Fruit fly (Drosophila melanogaster) whole organism, embryonic: ENCODE results near the gene Kmn1.

Experiments
- B-H1 ChIP-seq: fragments of 200-800 bp; sonication (Bioruptor generic); IDR thresholded peaks from 3 replicates; pipeline ENCODE4 v1.3.6; 2022; ENCODE audit warnings: missing biosample characterization, missing genetic modification characterization
- CG11247 ChIP-seq: fragments of 200-800 bp; sonication (Bioruptor generic); IDR thresholded peaks from 2 replicates; pipeline ENCODE4 v1.3.6; 2022; ENCODE audit warnings: missing biosample characterization, missing genetic modification characterization
- CG11723 ChIP-seq: fragments of 200-800 bp; sonication (Bioruptor generic); optimal IDR thresholded peaks from 2 replicates; lab custom pipeline; 2017; ENCODE audit warnings: missing biosample characterization, mild to moderate bottlenecking, missing genetic modification characterization
- CG12071 ChIP-seq: fragments of 200-800 bp; sonication (Bioruptor generic); optimal IDR thresholded peaks from 3 replicates; lab custom pipeline; 2018; ENCODE audit warnings: missing biosample characterization, mild to moderate bottlenecking, missing genetic modification characterization
- CG12659 ChIP-seq: fragments of 200-800 bp; sonication (Bioruptor generic); optimal IDR thresholded peaks from 3 replicates; lab custom pipeline; 2017; ENCODE audit warnings: mild to moderate bottlenecking, missing biosample characterization, missing genetic modification reagents, missing genetic modification characterization
- CG13624 ChIP-seq: fragments of 200-800 bp; sonication (Bioruptor generic); optimal IDR thresholded peaks from 2 replicates; lab custom pipeline; 2016; ENCODE audit warnings: missing biosample characterization, missing genetic modification characterization
- CG15514 ChIP-seq: fragments of 200-800 bp; sonication (Bioruptor generic); optimal IDR thresholded peaks from 3 replicates; lab custom pipeline; 2017; ENCODE audit warnings: missing biosample characterization, missing genetic modification characterization, mild to moderate bottlenecking, moderate library complexity, missing genetic modification reagents
- CG1603 ChIP-seq: fragments of 200-800 bp; sonication (Bioruptor generic); optimal IDR thresholded peaks from 2 replicates; lab custom pipeline; 2019; ENCODE audit warnings: missing biosample characterization, mild to moderate bottlenecking, missing genetic modification characterization, moderate library complexity
- CG17802 ChIP-seq: fragments of 200-800 bp; sonication (Bioruptor generic); optimal IDR thresholded peaks from 2 replicates; lab custom pipeline; 2018; ENCODE audit warnings: missing biosample characterization, mild to moderate bottlenecking, missing genetic modification characterization, moderate library complexity
- CG17829 ChIP-seq: fragments of 200-800 bp; optimal IDR thresholded peaks from 2 replicates; lab custom pipeline; 2019; ENCODE audit warnings: missing biosample characterization, mild to moderate bottlenecking, missing genetic modification characterization, moderate library complexity
- CG17912 ChIP-seq: fragments of 200-800 bp; sonication (Bioruptor generic); optimal IDR thresholded peaks from 2 replicates; lab custom pipeline; 2018; ENCODE audit warnings: missing biosample characterization, mild to moderate bottlenecking, missing genetic modification characterization
- CG2712 ChIP-seq: fragments of 200-800 bp; optimal IDR thresholded peaks from 3 replicates; lab custom pipeline; 2019; ENCODE audit warnings: missing biosample characterization, mild to moderate bottlenecking, missing genetic modification characterization, moderate library complexity
- CG30020 ChIP-seq: fragments of 200-800 bp; optimal IDR thresholded peaks from 2 replicates; lab custom pipeline; 2019; ENCODE audit warnings: missing biosample characterization, mild to moderate bottlenecking, missing genetic modification characterization, moderate library complexity
- CG3281 ChIP-seq: fragments of 200-800 bp; sonication (Bioruptor generic); optimal IDR thresholded peaks from 3 replicates; lab custom pipeline; 2017; ENCODE audit warnings: missing biosample characterization, mild to moderate bottlenecking, missing genetic modification characterization
- CG4617 ChIP-seq: fragments of 200-800 bp; sonication (Bioruptor generic); optimal IDR thresholded peaks from 3 replicates; lab custom pipeline; 2016; ENCODE audit warnings: missing biosample characterization, missing genetic modification characterization, borderline replicate concordance
- CG6683 ChIP-seq: fragments of 200-800 bp; sonication (Bioruptor generic); optimal IDR thresholded peaks from 2 replicates; lab custom pipeline; 2017; ENCODE audit warnings: missing biosample characterization, mild to moderate bottlenecking, missing genetic modification characterization, missing genetic modification reagents
- CG6791 ChIP-seq: fragments of 200-800 bp; sonication (Bioruptor generic); IDR thresholded peaks from 3 replicates; pipeline ENCODE4 v1.3.6; 2022; ENCODE audit warnings: missing biosample characterization, missing genetic modification characterization; ENCODE audit not compliant: partially characterized antibody
- CG6854 ChIP-seq: fragments of 200-800 bp; sonication (Bioruptor generic); optimal IDR thresholded peaks from 3 replicates; lab custom pipeline; 2017; ENCODE audit warnings: missing biosample characterization, mild to moderate bottlenecking, missing genetic modification characterization
- CG7357 ChIP-seq: fragments of 200-800 bp; sonication (Bioruptor generic); IDR thresholded peaks from 3 replicates; pipeline ENCODE4 v1.3.6; 2022; ENCODE audit warnings: missing biosample characterization, missing genetic modification characterization
- Dll ChIP-seq: fragments of 200-800 bp; sonication (Bioruptor generic); IDR thresholded peaks from 4 replicates; pipeline ENCODE4 v1.3.6; 2022; ENCODE audit warnings: missing biosample characterization, missing genetic modification characterization; ENCODE audit not compliant: partially characterized antibody
- Dref ChIP-seq: fragments of 200-800 bp; sonication (Bioruptor generic); IDR thresholded peaks from 2 replicates; pipeline ENCODE4 v1.3.6; 2022; ENCODE audit warnings: missing biosample characterization, missing genetic modification characterization
- E2f2 ChIP-seq: fragments of 200-800 bp; sonication (Bioruptor generic); IDR thresholded peaks from 2 replicates; pipeline ENCODE4 v1.3.6; 2022; ENCODE audit warnings: missing biosample characterization, missing genetic modification characterization
- Fer1 ChIP-seq: fragments of 200-800 bp; sonication (Bioruptor generic); optimal IDR thresholded peaks from 2 replicates; lab custom pipeline; 2017; ENCODE audit warnings: missing biosample characterization, mild to moderate bottlenecking, missing genetic modification characterization
- MESR4 ChIP-seq: fragments of 200-800 bp; sonication (Bioruptor generic); optimal IDR thresholded peaks from 2 replicates; lab custom pipeline; 2018; ENCODE audit warnings: missing biosample characterization, mild to moderate bottlenecking, missing genetic modification characterization, moderate library complexity
- Nf-YC ChIP-seq: fragments of 200-800 bp; optimal IDR thresholded peaks from 3 replicates; lab custom pipeline; 2019; ENCODE audit warnings: missing biosample characterization, mild to moderate bottlenecking, missing genetic modification characterization, moderate library complexity
- Opbp ChIP-seq: fragments of 200-800 bp; sonication (Bioruptor generic); IDR thresholded peaks from 3 replicates; pipeline ENCODE4 v1.3.6; 2022; ENCODE audit warnings: missing biosample characterization, missing genetic modification characterization; ENCODE audit not compliant: partially characterized antibody
- Pdp1 ChIP-seq, 2 experiments: fragments of 200-800 bp; sonication (Bioruptor generic); optimal IDR thresholded peaks; 3 replicates each; lab custom pipeline; 2016; ENCODE audit warnings: missing biosample characterization in 2 of 2, missing genetic modification characterization in 2 of 2, mild to moderate bottlenecking in 1 of 2, moderate library complexity in 1 of 2
- Six4 ChIP-seq: fragments of 200-800 bp; sonication (Bioruptor generic); optimal IDR thresholded peaks from 2 replicates; lab custom pipeline; 2016; ENCODE audit warnings: missing biosample characterization, missing genetic modification characterization
- ara ChIP-seq: fragments of 200-800 bp; sonication (Bioruptor generic); IDR thresholded peaks from 2 replicates; pipeline ENCODE4 v1.3.6; 2022; ENCODE audit warnings: missing biosample characterization, missing genetic modification characterization
- bbx ChIP-seq: fragments of 200-800 bp; sonication (Bioruptor generic); IDR thresholded peaks from 2 replicates; pipeline ENCODE4 v1.3.6; 2022; ENCODE audit warnings: missing biosample characterization, missing genetic modification characterization; ENCODE audit not compliant: partially characterized antibody
- chinmo ChIP-seq: fragments of 200-800 bp; sonication (Bioruptor generic); IDR thresholded peaks from 4 replicates; pipeline ENCODE4 v1.3.6; 2022; ENCODE audit warnings: missing biosample characterization, missing genetic modification characterization; ENCODE audit not compliant: partially characterized antibody
- danr ChIP-seq: fragments of 200-800 bp; sonication (Bioruptor generic); IDR thresholded peaks from 2 replicates; pipeline ENCODE4 v1.3.6; 2022; ENCODE audit warnings: missing biosample characterization, missing genetic modification characterization
- ems ChIP-seq: fragments of 200-800 bp; sonication (Bioruptor generic); optimal IDR thresholded peaks from 3 replicates; lab custom pipeline; 2016; ENCODE audit warnings: missing biosample characterization, missing genetic modification characterization
- gsb ChIP-seq: fragments of 200-800 bp; sonication (Bioruptor generic); IDR thresholded peaks from 2 replicates; pipeline ENCODE4 v1.3.6; 2022; ENCODE audit warnings: missing biosample characterization, missing genetic modification characterization
- hkb ChIP-seq, 2 experiments: fragments of 200-800 bp in 1 of 2; fragments of >200 bp in 1 of 2; sonication (Bioruptor generic) in 1 of 2; IDR thresholded peaks in 1 of 2; optimal IDR thresholded peaks in 1 of 2; 2 replicates each; pipeline versions ENCODE4 v1.3.6 to Lab custom; 2017 to 2022; ENCODE audit warnings: missing biosample characterization in 1 of 2, missing genetic modification characterization in 1 of 2
- kah ChIP-seq: fragments of 200-800 bp; sonication (Bioruptor generic); optimal IDR thresholded peaks from 2 replicates; lab custom pipeline; 2018; ENCODE audit warnings: missing biosample characterization, mild to moderate bottlenecking, missing genetic modification characterization
- knrl ChIP-seq: fragments of 200-800 bp; sonication (Bioruptor generic); IDR thresholded peaks from 3 replicates; pipeline ENCODE4 v1.3.6; 2022; ENCODE audit warnings: missing biosample characterization, missing genetic modification characterization; ENCODE audit not compliant: partially characterized antibody
- mld ChIP-seq: fragments of 200-800 bp; sonication (Bioruptor generic); IDR thresholded peaks from 3 replicates; pipeline ENCODE4 v1.3.6; 2022; ENCODE audit warnings: missing biosample characterization, missing genetic modification characterization; ENCODE audit not compliant: partially characterized antibody
- nerfin-2 ChIP-seq: fragments of 200-800 bp; sonication (Bioruptor generic); IDR thresholded peaks from 2 replicates; pipeline ENCODE4 v1.3.6; 2022; ENCODE audit warnings: missing biosample characterization, missing genetic modification characterization; ENCODE audit not compliant: partially characterized antibody
- nmo ChIP-seq: fragments of 200-800 bp; sonication (Bioruptor generic); optimal IDR thresholded peaks from 2 replicates; lab custom pipeline; 2018; ENCODE audit warnings: missing biosample characterization, mild to moderate bottlenecking, missing genetic modification characterization, moderate library complexity
- pzg ChIP-seq: fragments of 200-800 bp; sonication (Bioruptor generic); optimal IDR thresholded peaks from 3 replicates; lab custom pipeline; 2018; ENCODE audit warnings: missing biosample characterization, mild to moderate bottlenecking, missing genetic modification characterization, moderate library complexity
- sim ChIP-seq: fragments of 200-800 bp; sonication (Bioruptor generic); IDR thresholded peaks from 2 replicates; pipeline ENCODE4 v1.3.6; 2022; ENCODE audit warnings: missing biosample characterization, missing genetic modification characterization
- sqz ChIP-seq: fragments of 200-800 bp; sonication (Bioruptor generic); optimal IDR thresholded peaks from 3 replicates; lab custom pipeline; 2018; ENCODE audit warnings: missing biosample characterization, mild to moderate bottlenecking, missing genetic modification characterization
- ssp ChIP-seq: fragments of 200-800 bp; sonication (Bioruptor generic); IDR thresholded peaks from 2 replicates; pipeline ENCODE4 v1.3.6; 2022; ENCODE audit warnings: missing biosample characterization, missing genetic modification characterization
- tna ChIP-seq: fragments of 200-800 bp; sonication (Bioruptor generic); IDR thresholded peaks from 2 replicates; pipeline ENCODE4 v1.3.6; 2022; ENCODE audit warnings: missing biosample characterization, missing genetic modification characterization; ENCODE audit not compliant: partially characterized antibody
- zen2 ChIP-seq: fragments of 200-800 bp; sonication (Bioruptor generic); IDR thresholded peaks from 3 replicates; pipeline ENCODE4 v1.3.6; 2022; ENCODE audit warnings: missing biosample characterization, missing genetic modification characterization; ENCODE audit not compliant: partially characterized antibody

The Kmn1 gene

DNA sequence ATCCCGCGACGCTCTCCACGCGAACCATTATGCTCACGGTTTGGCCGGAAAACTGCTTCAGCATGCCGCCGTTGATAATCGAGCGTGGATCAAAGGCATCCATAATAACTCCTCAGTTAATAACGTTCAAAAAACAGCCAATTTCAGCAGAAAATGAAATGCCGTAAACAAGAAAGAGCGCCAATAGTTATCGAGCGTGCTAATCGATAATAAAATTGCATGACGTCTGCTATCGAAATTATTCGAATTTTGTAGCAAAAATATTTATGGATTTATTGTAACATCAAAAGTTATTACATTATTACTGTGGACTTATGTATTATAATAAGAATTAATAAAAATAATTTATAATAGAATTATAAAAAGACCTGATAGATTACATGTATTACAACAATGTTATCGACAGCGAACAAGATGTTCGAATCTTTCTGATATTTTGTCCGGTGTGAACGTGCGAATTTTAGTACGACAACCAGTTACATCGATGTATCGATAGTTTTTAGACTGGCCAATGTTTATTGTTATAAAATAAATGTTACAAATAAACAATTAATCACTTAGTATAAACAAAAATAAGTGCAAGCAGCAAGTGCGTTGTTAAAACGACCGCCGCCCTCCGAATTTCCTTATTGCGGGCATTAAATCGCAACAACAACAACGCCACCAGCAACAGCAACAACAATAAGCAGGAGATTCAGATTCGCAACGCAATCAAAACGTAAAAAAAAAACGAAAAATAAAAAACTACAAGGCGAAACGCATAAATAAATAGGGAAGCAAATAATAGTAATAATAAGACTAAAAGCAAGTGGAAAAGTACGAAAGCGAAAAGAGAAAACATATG, 43.6 kb upstream of the Kmn1 start, which contains the start of the genes RPA3 and Met:
RPA3 (minus strand) TSS at position 189 of the 844 bp plus-strand sequence.
Met (plus strand) TSS at position 473 of the 844 bp plus-strand sequence.
- TF ChIP-seq bbx (GFP tag; lab: Robert Waterston, UW): peak; percentile 76
- TF ChIP-seq CG2712 (tag; lab: Kevin White, UChicago): peak; percentile 35
- no peak for TF ChIP-seq kah (GFP tag; lab: Kevin White, UChicago)
- no peak for TF ChIP-seq CG3281 (GFP tag; lab: Kevin White, UChicago)
- TF ChIP-seq Fer1 (GFP tag; lab: Kevin White, UChicago): peak; percentile 7
- TF ChIP-seq CG17829: peak; percentile 29
- peak; percentile 58; the same call in 1 of the 3 replicates for TF ChIP-seq Opbp (GFP tag; lab: Robert Waterston, UW)
- peak; percentile 58; the same call in 1 of the 2 replicates for TF ChIP-seq tna
- TF ChIP-seq CG6854: no peak
- TF ChIP-seq Dll (GFP tag; lab: Robert Waterston, UW): peak; percentile 81
- TF ChIP-seq gsb (GFP tag; lab: Robert Waterston, UW): no peak
- TF ChIP-seq Six4 (GFP tag; lab: Kevin White, UChicago): no peak
- TF ChIP-seq CG1603 (tag; lab: Kevin White, UChicago): peak; percentile 38
- peak; percentile 72 for TF ChIP-seq Dref (GFP tag; lab: Robert Waterston, UW)
- TF ChIP-seq CG17802: peak; percentile 58
- TF ChIP-seq CG13624: peak; percentile 22
- no peak for TF ChIP-seq sqz (GFP tag; lab: Kevin White, UChicago)
- peak; percentile 67; the same call in 2 of the 3 replicates for TF ChIP-seq knrl (GFP tag; lab: Robert Waterston, UW)
- no peak for TF ChIP-seq hkb (optimal IDR thresholded peaks at IDR 0.05; lab: Kevin White, UChicago)
- no peak for TF ChIP-seq hkb (GFP tag; IDR thresholded peaks at IDR 0.05; lab: Robert Waterston, UW)
- peak; percentile 87 for TF ChIP-seq CG7357 (GFP tag; lab: Robert Waterston, UW)
- peak; percentile 65 for TF ChIP-seq E2f2 (GFP tag; lab: Robert Waterston, UW)
- TF ChIP-seq Pdp1 (GFP tag; optimal IDR thresholded peaks at IDR 0.05; lab: Kevin White, UChicago): peak in 1 of 2 experiments; percentile 4
- no peak for TF ChIP-seq CG12659 (GFP tag; lab: Kevin White, UChicago)
- peak; percentile 68; the same call in 1 of the 2 replicates for TF ChIP-seq nerfin-2 (GFP tag; lab: Robert Waterston, UW)
- TF ChIP-seq CG17912: no peak
- peak; percentile 67 for TF ChIP-seq ssp (GFP tag; lab: Robert Waterston, UW)
- TF ChIP-seq B-H1 (GFP tag; lab: Robert Waterston, UW): no peak
- TF ChIP-seq CG11723 (GFP tag; lab: Kevin White, UChicago): no peak
- TF ChIP-seq CG12071 (GFP tag; lab: Kevin White, UChicago): no peak
- TF ChIP-seq zen2 (GFP tag; lab: Robert Waterston, UW): peak; percentile 24; the same call in 1 of the 3 replicates
- TF ChIP-seq nmo (GFP tag; lab: Kevin White, UChicago): peak; percentile 38
- no peak for TF ChIP-seq ara (GFP tag; lab: Robert Waterston, UW)
- TF ChIP-seq ems (GFP tag; lab: Kevin White, UChicago): no peak
- TF ChIP-seq CG6791 (GFP tag; lab: Robert Waterston, UW): peak; percentile 52; the same call in 1 of the 3 replicates
- TF ChIP-seq CG30020 (tag; lab: Kevin White, UChicago): peak; percentile 79
- peak; percentile 64 for TF ChIP-seq MESR4 (GFP tag; lab: Kevin White, UChicago)
- no peak for TF ChIP-seq sim (GFP tag; lab: Robert Waterston, UW)
- 0 out of 4 replicates have a peak, but pooled peaks have one; percentile 16 for TF ChIP-seq chinmo
- no peak for TF ChIP-seq CG6683 (GFP tag; lab: Kevin White, UChicago)
- peak; percentile 78 for TF ChIP-seq CG4617
- peak; percentile 14 for TF ChIP-seq Nf-YC
- peak; percentile 51 for TF ChIP-seq CG15514 (GFP tag; lab: Kevin White, UChicago)
- TF ChIP-seq mld (GFP tag; lab: Robert Waterston, UW): peak; percentile 61; the same call in 1 of the 3 replicates
- no peak for TF ChIP-seq CG11247 (GFP tag; lab: Robert Waterston, UW)
- TF ChIP-seq danr (GFP tag; lab: Robert Waterston, UW): no peak
- TF ChIP-seq pzg (GFP tag; lab: Kevin White, UChicago): peak; percentile 30
